Worm (Caenorhabditis elegans) whole organism, young adult: ENCODE results near the gene ins-11.

ENCODE experiments used
- B0336.3 ChIP-seq: fragments of 200-800 bp; sonication (Bioruptor generic); IDR thresholded peaks from 2 replicates; pipeline ENCODE4 v1.3.6; 2022; ENCODE audit warnings: missing genetic modification characterization, missing compliant biosample characterization
- F23B12.7 ChIP-seq: sonication (generic microtip); optimal IDR thresholded peaks from 2 replicates; lab custom pipeline; 2017; ENCODE audit warnings: missing genetic modification characterization, mild to moderate bottlenecking, missing compliant biosample characterization, antibody characterized with exemption, moderate library complexity; ENCODE audit not compliant: insufficient read depth
- F37B4.10 ChIP-seq: fragments of 200-800 bp; sonication (Bioruptor generic); IDR thresholded peaks from 2 replicates; pipeline ENCODE4 v1.3.6; 2022; ENCODE audit warnings: missing genetic modification characterization, missing compliant biosample characterization
- K12H6.12 ChIP-seq: fragments of 200-800 bp; sonication (Bioruptor generic); optimal IDR thresholded peaks from 2 replicates; lab custom pipeline; 2018; ENCODE audit warnings: mild to moderate bottlenecking, missing genetic modification characterization, missing compliant biosample characterization
- T07F8.4 ChIP-seq: sonication (generic microtip); optimal IDR thresholded peaks from 2 replicates; lab custom pipeline; 2016; ENCODE audit warnings: mild to moderate bottlenecking, missing genetic modification characterization, moderate library complexity, missing compliant biosample characterization
- Y53F4B.3 ChIP-seq: fragments of 200-800 bp; sonication (Bioruptor generic); IDR thresholded peaks from 2 replicates; pipeline ENCODE4 v1.3.6; 2022; ENCODE audit warnings: missing genetic modification reagents, missing genetic modification characterization, missing compliant biosample characterization
- Y56A3A.18 ChIP-seq: fragments of 200-800 bp; sonication (Bioruptor generic); IDR thresholded peaks from 2 replicates; pipeline ENCODE4 v1.3.6; 2022; ENCODE audit warnings: missing genetic modification reagents, missing genetic modification characterization, missing compliant biosample characterization
- Y95B8A.8 ChIP-seq: fragments of 200-800 bp; sonication (Bioruptor generic); IDR thresholded peaks from 2 replicates; pipeline ENCODE4 v1.3.6; 2022; ENCODE audit warnings: missing genetic modification reagents, missing genetic modification characterization, missing compliant biosample characterization
- ZK185.1 ChIP-seq: sonication (generic microtip); optimal IDR thresholded peaks from 2 replicates; lab custom pipeline; 2016; ENCODE audit warnings: mild to moderate bottlenecking, missing genetic modification characterization, missing compliant biosample characterization; ENCODE audit not compliant: poor library complexity, severe bottlenecking
- attf-5 ChIP-seq: fragments of 200-800 bp; sonication (Bioruptor generic); optimal IDR thresholded peaks from 2 replicates; lab custom pipeline; 2018; ENCODE audit warnings: mild to moderate bottlenecking, missing genetic modification characterization, missing compliant biosample characterization
- attf-6 ChIP-seq: fragments of 200-800 bp; sonication (Bioruptor generic); IDR thresholded peaks from 2 replicates; pipeline ENCODE4 v1.3.6; 2022; ENCODE audit warnings: missing genetic modification reagents, missing genetic modification characterization, missing compliant biosample characterization
- bed-2 ChIP-seq: fragments of 200-800 bp; sonication (Bioruptor generic); IDR thresholded peaks from 2 replicates; pipeline ENCODE4 v1.3.6; 2022; ENCODE audit warnings: missing genetic modification reagents, missing genetic modification characterization, missing compliant biosample characterization
- ccch-3 ChIP-seq: fragments of 200-800 bp; sonication (Bioruptor generic); optimal IDR thresholded peaks from 2 replicates; lab custom pipeline; 2018; ENCODE audit warnings: mild to moderate bottlenecking, missing genetic modification characterization, missing compliant biosample characterization
- ceh-100 ChIP-seq: fragments of 200-800 bp; sonication (Bioruptor generic); IDR thresholded peaks from 2 replicates; pipeline ENCODE4 v1.3.6; 2022; ENCODE audit warnings: missing genetic modification reagents, missing genetic modification characterization, missing compliant biosample characterization
- ceh-40 ChIP-seq: fragments of 200-800 bp; sonication (Bioruptor generic); IDR thresholded peaks from 2 replicates; pipeline ENCODE4 v1.3.6; 2022; ENCODE audit warnings: missing genetic modification characterization, missing compliant biosample characterization
- dox-1 ChIP-seq: fragments of 200-800 bp; sonication (Bioruptor generic); IDR thresholded peaks from 2 replicates; pipeline ENCODE4 v1.3.6; 2022; ENCODE audit warnings: missing genetic modification reagents, missing genetic modification characterization, missing compliant biosample characterization
- dpl-1 ChIP-seq: fragments of 150-350 bp; optimal IDR thresholded peaks from 2 replicates; lab custom pipeline; 2014; ENCODE audit warnings: missing biosample characterization, missing genetic modification reagents, missing genetic modification characterization
- egl-18 ChIP-seq: fragments of 200-800 bp; sonication (Bioruptor generic); IDR thresholded peaks from 2 replicates; pipeline ENCODE4 v1.3.6; 2022; ENCODE audit warnings: missing genetic modification reagents, missing genetic modification characterization, missing compliant biosample characterization
- egrh-3 ChIP-seq: fragments of 200-800 bp; sonication (Bioruptor generic); IDR thresholded peaks from 2 replicates; pipeline ENCODE4 v1.3.6; 2022; ENCODE audit warnings: missing genetic modification reagents, missing genetic modification characterization, missing compliant biosample characterization
- ets-4 ChIP-seq: fragments of 200-800 bp; sonication (Bioruptor generic); optimal IDR thresholded peaks from 2 replicates; lab custom pipeline; 2018; ENCODE audit warnings: mild to moderate bottlenecking, missing genetic modification characterization, missing compliant biosample characterization
- fkh-3 ChIP-seq: sonication (generic microtip); optimal IDR thresholded peaks from 2 replicates; lab custom pipeline; 2016; ENCODE audit warnings: mild to moderate bottlenecking, missing genetic modification characterization, missing compliant biosample characterization
- hlh-12 ChIP-seq: sonication (generic microtip); optimal IDR thresholded peaks from 2 replicates; lab custom pipeline; 2016; ENCODE audit warnings: missing genetic modification characterization, missing compliant biosample characterization
- lin-35 ChIP-seq, 3 experiments: fragments of 150-350 bp in 2 of 3; sonication (generic microtip) in 1 of 3; optimal IDR thresholded peaks; 2 replicates each; lab custom pipeline; 2014 to 2018; ENCODE audit warnings: missing biosample characterization in 3 of 3, missing genetic modification characterization in 3 of 3, missing genetic modification reagents in 3 of 3
- lin-54 ChIP-seq: fragments of 200-800 bp; sonication (Bioruptor generic); optimal IDR thresholded peaks from 2 replicates; lab custom pipeline; 2018; ENCODE audit warnings: mild to moderate bottlenecking, missing genetic modification characterization, missing compliant biosample characterization
- lsl-1 ChIP-seq: fragments of 200-800 bp; sonication (Bioruptor generic); optimal IDR thresholded peaks from 2 replicates; lab custom pipeline; 2018; ENCODE audit warnings: mild to moderate bottlenecking, missing genetic modification characterization, moderate library complexity, missing compliant biosample characterization
- madf-6 ChIP-seq: fragments of 200-800 bp; sonication (Bioruptor generic); IDR thresholded peaks from 2 replicates; pipeline ENCODE4 v1.3.6; 2022; ENCODE audit warnings: missing genetic modification reagents, missing genetic modification characterization, missing compliant biosample characterization
- mcd-1 ChIP-seq: fragments of 200-800 bp; sonication (Bioruptor generic); IDR thresholded peaks from 2 replicates; pipeline ENCODE4 v1.3.6; 2022; ENCODE audit warnings: missing genetic modification reagents, missing genetic modification characterization, missing compliant biosample characterization
- mes-4 ChIP-seq: sonication (generic microtip); optimal IDR thresholded peaks from 2 replicates; lab custom pipeline; 2016; ENCODE audit warnings: missing genotype, missing genetic modification characterization, missing compliant biosample characterization
- nfyb-1 ChIP-seq: fragments of 200-800 bp; sonication (Bioruptor generic); IDR thresholded peaks from 2 replicates; pipeline ENCODE4 v1.3.6; 2022; ENCODE audit warnings: missing genetic modification reagents, missing genetic modification characterization, missing compliant biosample characterization
- nhr-179 ChIP-seq: sonication (generic microtip); optimal IDR thresholded peaks from 2 replicates; lab custom pipeline; 2016; ENCODE audit warnings: mild to moderate bottlenecking, missing genetic modification characterization, missing compliant biosample characterization
- snpc-1.3 ChIP-seq: sonication (generic microtip); optimal IDR thresholded peaks from 2 replicates; lab custom pipeline; 2017; ENCODE audit warnings: missing genetic modification characterization, mild to moderate bottlenecking, missing compliant biosample characterization, antibody characterized with exemption, moderate library complexity, missing genotype, missing genetic modification reagents; ENCODE audit not compliant: insufficient read depth
- snpc-4 ChIP-seq, 5 experiments: fragments of 150-350 bp in 1 of 5; sonication (generic microtip) in 4 of 5; optimal IDR thresholded peaks; 2 replicates each; lab custom pipeline; 2014 to 2018; ENCODE audit warnings: missing genetic modification characterization in 5 of 5, missing biosample characterization in 3 of 5, antibody characterized with exemption in 2 of 5, mild to moderate bottlenecking in 2 of 5, missing compliant biosample characterization in 2 of 5, missing genotype in 2 of 5, moderate library complexity in 2 of 5, missing genetic modification reagents in 1 of 5
- somi-1 ChIP-seq: fragments of 200-800 bp; sonication (Bioruptor generic); optimal IDR thresholded peaks from 2 replicates; lab custom pipeline; 2018; ENCODE audit warnings: mild to moderate bottlenecking, missing genetic modification characterization, missing compliant biosample characterization
- zim-3 ChIP-seq: sonication (generic microtip); optimal IDR thresholded peaks from 2 replicates; lab custom pipeline; 2017; ENCODE audit warnings: mild to moderate bottlenecking, missing genetic modification characterization, moderate library complexity, missing compliant biosample characterization
- ztf-26 ChIP-seq: sonication (generic microtip); optimal IDR thresholded peaks from 2 replicates; lab custom pipeline; 2017; ENCODE audit warnings: missing genetic modification characterization, missing compliant biosample characterization
- ztf-28 ChIP-seq: fragments of 200-800 bp; sonication (Bioruptor generic); IDR thresholded peaks from 2 replicates; pipeline ENCODE4 v1.3.6; 2022; ENCODE audit warnings: missing genetic modification reagents, missing genetic modification characterization, missing compliant biosample characterization
- ztf-3 ChIP-seq: fragments of 200-800 bp; sonication (Bioruptor generic); optimal IDR thresholded peaks from 2 replicates; lab custom pipeline; 2018; ENCODE audit warnings: mild to moderate bottlenecking, missing genetic modification characterization, missing compliant biosample characterization
- ztf-6 ChIP-seq: fragments of 200-800 bp; sonication (Bioruptor generic); IDR thresholded peaks from 2 replicates; pipeline ENCODE4 v1.3.6; 2022; ENCODE audit warnings: missing genetic modification reagents, missing genetic modification characterization, missing compliant biosample characterization

ins-11 gene

ce11 chrII:5593377-5593932 is 36.9 kb downstream of the ins-11 start, which contains the start of gene cdc-14 (continued):
- TF ChIP-seq lin-54 (GFP tag; lab: Kevin White, UChicago), result peak; percentile 36
- peak; percentile 70 for TF ChIP-seq dox-1
- no peak for TF ChIP-seq ztf-6 (GFP tag; lab: Robert Waterston, UW)
- TF ChIP-seq F37B4.10 (GFP tag; lab: Robert Waterston, UW), result no peak
- TF ChIP-seq egl-18 (GFP tag; lab: Robert Waterston, UW), result no peak
- TF ChIP-seq egrh-3 (GFP tag; lab: Robert Waterston, UW), result no peak
- peak; percentile 32 for TF ChIP-seq ZK185.1 (tag; lab: Kevin White, UChicago)
- TF ChIP-seq F23B12.7 (tag; lab: Kevin White, UChicago), result no peak
- TF ChIP-seq B0336.3 (GFP tag; lab: Robert Waterston, UW), result no peak
- TF ChIP-seq fkh-3 (tag; lab: Kevin White, UChicago), result no peak
- TF ChIP-seq lin-35 (GFP tag; optimal IDR thresholded peaks at IDR 0.05; lab: Kevin White, UChicago), result no peak
- peak; percentile 29 for TF ChIP-seq ztf-26 (tag; lab: Kevin White, UChicago)
- no peak for TF ChIP-seq T07F8.4 (tag; lab: Kevin White, UChicago)
- no peak for TF ChIP-seq ccch-3 (GFP tag; lab: Kevin White, UChicago)
- TF ChIP-seq nhr-179 (tag; lab: Kevin White, UChicago), result no peak
- TF ChIP-seq bed-2 (GFP tag; lab: Robert Waterston, UW), result no peak
- no peak for TF ChIP-seq Y53F4B.3
- peak; percentile 57 for TF ChIP-seq somi-1 (GFP tag; lab: Kevin White, UChicago)
- TF ChIP-seq Y95B8A.8 (GFP tag; lab: Robert Waterston, UW), result no peak
- no peak for TF ChIP-seq mes-4

- TF ChIP-seq attf-6 (GFP tag; lab: Robert Waterston, UW) (no peak), mcd-1 (GFP tag; lab: Robert Waterston, UW) (peak; percentile 74), madf-6 (GFP tag; lab: Robert Waterston, UW) (no peak), ccch-3 (GFP tag; lab: Kevin White, UChicago) (no peak), ets-4 (GFP tag; lab: Kevin White, UChicago) (no peak), lsl-1 (GFP tag; lab: Kevin White, UChicago) (peak; percentile 36), snpc-1.3 (tag; lab: Kevin White, UChicago) (no peak), ztf-26 (tag; lab: Kevin White, UChicago) (no peak), lin-54 (GFP tag; lab: Kevin White, UChicago) (peak; percentile 49), snpc-4 (GFP tag; optimal IDR thresholded peaks at IDR 0.05; lab: Kevin White, UChicago) (no peak), snpc-4 (tag; optimal IDR thresholded peaks at IDR 0.05; lab: Kevin White, UChicago) (peak in 1 of 4 experiments; percentile 64), Y56A3A.18 (GFP tag; lab: Robert Waterston, UW) (no peak), attf-5 (GFP tag; lab: Kevin White, UChicago) (peak; percentile 80), K12H6.12 (tag; lab: Kevin White, UChicago) (peak; percentile 17), nfyb-1 (GFP tag; lab: Robert Waterston, UW) (no peak), zim-3 (tag; lab: Kevin White, UChicago) (no peak), ceh-40 (GFP tag; lab: Robert Waterston, UW) (no peak), dpl-1 (GFP tag; lab: Kevin White, UChicago) (peak; percentile 23), ztf-3 (GFP tag; lab: Kevin White, UChicago) (no peak), ceh-100 (GFP tag; lab: Robert Waterston, UW) (peak; percentile 93), hlh-12 (tag; lab: Kevin White, UChicago) (no peak), ztf-28 (GFP tag; lab: Robert Waterston, UW) (0 out of 2 replicates have a peak, but pooled peaks have one; percentile 7), F23B12.7 (tag; lab: Kevin White, UChicago) (peak; percentile 30)
Observed at ce11 chrII:5594210-5594764, 37.8 kb downstream of the ins-11 start, which contains the start of gene ttc-4. ttc-4 (plus strand) TSS chrII:5594714.
